Fruit fly (Drosophila melanogaster): ENCODE measurements around the gene CG6996.

Gene CG6996

DNA sequence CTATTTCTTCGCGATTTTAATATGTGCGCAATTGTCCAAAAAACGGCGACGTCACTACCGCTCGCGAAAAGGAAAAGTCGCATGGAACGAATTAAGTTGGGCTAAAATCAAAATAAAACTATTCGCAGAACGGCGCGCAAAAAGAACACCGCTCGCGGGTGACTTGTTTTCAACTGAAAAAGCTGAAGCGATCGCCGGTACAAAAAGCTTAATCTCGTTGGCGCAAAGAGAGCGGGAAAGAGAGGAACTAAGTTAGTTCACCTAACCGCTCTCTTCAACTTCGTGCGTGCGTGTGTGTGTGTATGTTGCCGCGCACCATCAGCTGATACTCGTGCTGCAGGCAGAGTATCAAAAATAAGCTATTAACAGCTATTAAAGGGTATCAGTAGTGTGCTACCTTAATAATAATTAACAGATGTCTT, 9.2 kb upstream of the CG6996 start, which contains the start of gene CG42674 (continued):
- TF ChIP-seq D19A (tag; optimal IDR thresholded peaks at IDR 0.05) (peak; percentile 93), zf30C (GFP tag; optimal IDR thresholded peaks at IDR 0.05) (no peak), CG10543 (GFP tag; optimal IDR thresholded peaks at IDR 0.05) (peak; percentile 5), ase (GFP tag; IDR thresholded peaks at IDR 0.05) (0 out of 3 replicates have a peak, but pooled peaks have one; percentile 8), BtbVII (GFP tag; optimal IDR thresholded peaks at IDR 0.05) (peak; percentile 56), D19B (GFP tag; optimal IDR thresholded peaks at IDR 0.05) (peak; percentile 39), CG17328 (GFP tag; IDR thresholded peaks at IDR 0.05) (no peak), row (GFP tag; IDR thresholded peaks at IDR 0.05) (peak; percentile 9; the same call in 1 of the 3 replicates), E2f2 (GFP tag; IDR thresholded peaks at IDR 0.05) (peak; percentile 15; the same call in 1 of the 2 replicates), inv (GFP tag; IDR thresholded peaks at IDR 0.05; ENCODE audit: partially characterized antibody) (no peak), onecut (GFP tag; IDR thresholded peaks at IDR 0.05) (no peak), Bgb (GFP tag; IDR thresholded peaks at IDR 0.05; ENCODE audit: partially characterized antibody) (peak; percentile 17; the same call in 1 of the 2 replicates), slbo (GFP tag; IDR thresholded peaks at IDR 0.05) (0 out of 2 replicates have a peak, but pooled peaks have one; percentile 10), rib (GFP tag; IDR thresholded peaks at IDR 0.05) (peak; percentile 56; the same call in 1 of the 2 replicates), ftz-f1 (GFP tag; optimal IDR thresholded peaks at IDR 0.05) (peak; percentile 10), CG32767 (GFP tag; IDR thresholded peaks at IDR 0.05) (no peak), CG15601 (tag; optimal IDR thresholded peaks at IDR 0.05) (peak; percentile 60), Jarid2 (GFP tag; optimal IDR thresholded peaks at IDR 0.05) (peak; percentile 89), chinmo (GFP tag; IDR thresholded peaks at IDR 0.05; ENCODE audit: partially characterized antibody) (peak; percentile 60; the same call in 1 of the 4 replicates), crp (GFP tag; optimal IDR thresholded peaks at IDR 0.05) (peak in 1 of 2 experiments; percentile 65), CG17385 (GFP tag; optimal IDR thresholded peaks at IDR 0.05) (peak; percentile 9)

DNA sequence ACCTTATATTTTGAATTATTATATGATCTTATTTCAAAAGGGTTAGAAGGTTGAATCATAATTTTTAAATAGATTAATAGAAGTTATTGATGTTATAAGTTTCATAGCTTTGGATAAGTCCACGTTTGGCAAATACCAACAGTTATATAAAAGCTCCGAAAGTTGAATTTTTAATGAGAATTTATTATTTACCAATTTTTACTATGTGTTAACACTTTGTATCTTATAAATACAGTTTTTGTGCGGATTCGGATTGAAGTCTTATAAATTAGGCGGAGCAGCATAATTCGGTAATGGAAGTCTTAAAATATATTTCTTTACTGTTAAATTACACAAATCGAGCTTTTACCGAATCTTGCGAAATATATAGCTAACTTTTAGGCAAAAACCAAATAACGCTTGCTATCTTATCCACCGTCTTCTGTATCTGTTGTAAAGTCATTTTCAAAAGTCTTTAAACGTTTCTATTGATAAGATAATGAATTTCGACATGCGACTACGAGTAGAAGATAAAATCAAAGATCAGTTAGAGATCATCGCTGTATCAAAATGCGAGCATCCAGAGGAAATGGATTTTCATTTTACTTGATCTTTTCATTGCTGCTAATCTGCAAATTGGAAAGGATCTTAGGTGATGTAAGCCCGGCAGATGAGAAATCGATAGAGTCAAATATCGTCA, 7.6 kb upstream of the CG6996 start, which contains the start of gene CG42833:
Gene CG42833, plus strand, starts transcription at position 525 of the 679 bp plus-strand sequence.
- TF ChIP-seq Mes4 (GFP tag; optimal IDR thresholded peaks at IDR 0.05) (no peak), CG18764 (GFP tag; optimal IDR thresholded peaks at IDR 0.05) (no peak), sens (GFP tag) (peak; percentile 24), CG34376 (GFP tag; optimal IDR thresholded peaks at IDR 0.05) (peak; percentile 25), CG11093 (GFP tag; IDR thresholded peaks at IDR 0.05) (no peak), cwo (GFP tag; optimal IDR thresholded peaks at IDR 0.05) (peak; percentile 38), grn (GFP tag; optimal IDR thresholded peaks at IDR 0.05) (peak; percentile 88), crp (GFP tag; optimal IDR thresholded peaks at IDR 0.05) (no peak), Pdp1 (GFP tag; optimal IDR thresholded peaks at IDR 0.05) (peak in 1 of 2 experiments; percentile 33), mirr (GFP tag; optimal IDR thresholded peaks at IDR 0.05) (peak; percentile 92), CG13894 (tag; optimal IDR thresholded peaks at IDR 0.05) (no peak), CTCF (GFP tag; optimal IDR thresholded peaks at IDR 0.05) (peak; percentile 24), exex (tag; optimal IDR thresholded peaks at IDR 0.05) (peak; percentile 83), Ada2b (GFP tag; IDR thresholded peaks at IDR 0.05) (no peak), chinmo (GFP tag; IDR thresholded peaks at IDR 0.05; ENCODE audit: partially characterized antibody) (0 out of 4 replicates have a peak, but pooled peaks have one; percentile 7), Bgb (GFP tag; IDR thresholded peaks at IDR 0.05; ENCODE audit: partially characterized antibody) (0 out of 2 replicates have a peak, but pooled peaks have one; percentile 5)

DNA sequence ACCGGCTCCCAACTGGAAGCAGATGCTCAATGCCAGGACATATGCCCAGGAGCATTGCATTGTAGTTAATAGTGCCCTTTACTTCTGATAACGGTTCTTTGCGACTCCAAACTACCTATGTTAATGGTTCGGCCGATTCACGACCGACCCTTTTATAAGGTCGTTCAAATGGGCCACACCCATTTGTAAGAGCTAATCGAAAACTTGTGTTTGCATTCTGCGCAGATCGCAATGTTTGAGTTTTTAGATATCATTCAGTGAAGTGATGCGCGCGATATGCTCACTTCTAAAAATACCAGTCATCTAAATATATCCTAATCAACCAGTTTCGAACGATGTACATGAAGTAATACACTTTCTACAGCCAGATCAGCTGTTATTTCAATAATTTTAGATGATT, 5.8 kb upstream of the CG6996 start, which contains the start of gene obst-F:
Gene obst-F, minus strand, starts transcription at position 101 of the 400 bp plus-strand sequence.
- TF ChIP-seq Usf (GFP tag; optimal IDR thresholded peaks at IDR 0.05), result no peak
- TF ChIP-seq Asciz (GFP tag; optimal IDR thresholded peaks at IDR 0.05), result no peak
- TF ChIP-seq HLHmδ (GFP tag; optimal IDR thresholded peaks at IDR 0.05), result no peak
- TF ChIP-seq unpg (GFP tag; optimal IDR thresholded peaks at IDR 0.05), result no peak
- no peak for TF ChIP-seq h (optimal IDR thresholded peaks at IDR 0.05)
- TF ChIP-seq CG7372 (GFP tag; IDR thresholded peaks at IDR 0.05), result no peak
- TF ChIP-seq CG10431 (GFP tag; optimal IDR thresholded peaks at IDR 0.05), result no peak
- TF ChIP-seq CG17802 (tag; optimal IDR thresholded peaks at IDR 0.05), result no peak
- no peak for TF ChIP-seq tio (GFP tag; optimal IDR thresholded peaks at IDR 0.05)

Measured in whole organism, embryonic.